Worm (Caenorhabditis elegans) whole organism, young adult: ENCODE measurements around the gene T14G12.11.

Source experiments
- D2030.7 ChIP-seq: fragments of 200-800 bp; sonication (Bioruptor generic); IDR thresholded peaks from 2 replicates; pipeline ENCODE4 v1.3.6; 2022; ENCODE audit warnings: missing genetic modification reagents, missing genetic modification characterization, missing compliant biosample characterization
- F33H1.4 ChIP-seq: fragments of 200-800 bp; sonication (Bioruptor generic); IDR thresholded peaks from 2 replicates; pipeline ENCODE4 v1.3.6; 2022; ENCODE audit warnings: missing genetic modification reagents, missing genetic modification characterization, missing compliant biosample characterization
- F57A8.1 ChIP-seq: fragments of 200-800 bp; sonication (Bioruptor generic); optimal IDR thresholded peaks from 2 replicates; lab custom pipeline; 2018; ENCODE audit warnings: mild to moderate bottlenecking, missing genetic modification characterization, moderate library complexity, missing compliant biosample characterization
- K11D2.4 ChIP-seq: fragments of 200-800 bp; sonication (Bioruptor generic); IDR thresholded peaks from 2 replicates; pipeline ENCODE4 v1.3.6; 2022; ENCODE audit warnings: missing genetic modification reagents, missing genetic modification characterization, missing compliant biosample characterization
- Y67H2A.10 ChIP-seq: fragments of 200-800 bp; sonication (Bioruptor generic); conservative IDR thresholded peaks from 2 replicates; pipeline ENCODE4 v1.3.6; 2022; ENCODE audit warnings: missing genetic modification reagents, missing genetic modification characterization, missing compliant biosample characterization
- Y79H2A.3 ChIP-seq: fragments of 200-800 bp; sonication (Bioruptor generic); conservative IDR thresholded peaks from 2 replicates; pipeline ENCODE4 v1.3.6; 2022; ENCODE audit warnings: missing genetic modification reagents, missing genetic modification characterization, missing compliant biosample characterization
- aptf-2 ChIP-seq: fragments of 200-800 bp; sonication (Bioruptor generic); conservative IDR thresholded peaks from 2 replicates; pipeline ENCODE4 v1.3.6; 2022; ENCODE audit warnings: missing genetic modification reagents, missing genetic modification characterization, missing compliant biosample characterization
- aptf-3 ChIP-seq: fragments of 200-800 bp; sonication (Bioruptor generic); IDR thresholded peaks from 2 replicates; pipeline ENCODE4 v1.3.6; 2022; ENCODE audit warnings: missing genetic modification characterization, missing compliant biosample characterization
- atf-7 ChIP-seq: sonication (generic microtip); optimal IDR thresholded peaks from 2 replicates; lab custom pipeline; 2017; ENCODE audit warnings: mild to moderate bottlenecking, missing genetic modification characterization, missing compliant biosample characterization
- bed-1 ChIP-seq: fragments of 200-800 bp; sonication (Bioruptor generic); IDR thresholded peaks from 2 replicates; pipeline ENCODE4 v1.3.6; 2022; ENCODE audit warnings: missing genetic modification reagents, missing genetic modification characterization, missing compliant biosample characterization
- bed-2 ChIP-seq: fragments of 200-800 bp; sonication (Bioruptor generic); IDR thresholded peaks from 2 replicates; pipeline ENCODE4 v1.3.6; 2022; ENCODE audit warnings: missing genetic modification reagents, missing genetic modification characterization, missing compliant biosample characterization
- ccch-3 ChIP-seq: fragments of 200-800 bp; sonication (Bioruptor generic); optimal IDR thresholded peaks from 2 replicates; lab custom pipeline; 2018; ENCODE audit warnings: mild to moderate bottlenecking, missing genetic modification characterization, missing compliant biosample characterization
- die-1 ChIP-seq: sonication (generic microtip); optimal IDR thresholded peaks from 2 replicates; lab custom pipeline; 2016; ENCODE audit warnings: missing genotype, mild to moderate bottlenecking, missing genetic modification characterization, missing compliant biosample characterization
- egl-18 ChIP-seq: fragments of 200-800 bp; sonication (Bioruptor generic); IDR thresholded peaks from 2 replicates; pipeline ENCODE4 v1.3.6; 2022; ENCODE audit warnings: missing genetic modification reagents, missing genetic modification characterization, missing compliant biosample characterization
- egl-44 ChIP-seq: fragments of 200-800 bp; sonication (Bioruptor generic); IDR thresholded peaks from 2 replicates; pipeline ENCODE4 v1.3.6; 2022; ENCODE audit warnings: missing genetic modification reagents, missing genetic modification characterization, missing compliant biosample characterization
- ekl-4 ChIP-seq: fragments of 200-800 bp; sonication (Bioruptor generic); IDR thresholded peaks from 2 replicates; pipeline ENCODE4 v1.3.6; 2022; ENCODE audit warnings: missing genetic modification reagents, missing genetic modification characterization, missing compliant biosample characterization
- gei-17 ChIP-seq: fragments of 200-800 bp; sonication (Bioruptor generic); optimal IDR thresholded peaks from 2 replicates; lab custom pipeline; 2018; ENCODE audit warnings: mild to moderate bottlenecking, missing genetic modification characterization, missing compliant biosample characterization
- hlh-26 ChIP-seq: fragments of 200-800 bp; sonication (Bioruptor generic); conservative IDR thresholded peaks from 2 replicates; pipeline ENCODE4 v1.3.6; 2022; ENCODE audit warnings: missing genetic modification reagents, missing genetic modification characterization, missing compliant biosample characterization
- hmg-1.2 ChIP-seq: fragments of 200-800 bp; sonication (Bioruptor generic); IDR thresholded peaks from 2 replicates; pipeline ENCODE4 v1.3.6; 2022; ENCODE audit warnings: missing genetic modification reagents, missing genetic modification characterization, missing compliant biosample characterization
- hrde-1 ChIP-seq: sonication (generic microtip); optimal IDR thresholded peaks from 2 replicates; lab custom pipeline; 2016; ENCODE audit warnings: missing genetic modification characterization, mild to moderate bottlenecking, missing compliant biosample characterization, moderate library complexity, missing genotype, missing genetic modification reagents, borderline replicate concordance
- let-526 ChIP-seq: fragments of 200-800 bp; sonication (Bioruptor generic); IDR thresholded peaks from 2 replicates; pipeline ENCODE4 v1.3.6; 2022; ENCODE audit warnings: missing genetic modification reagents, missing genetic modification characterization, missing compliant biosample characterization
- lin-26 ChIP-seq: fragments of 200-800 bp; sonication (Bioruptor generic); IDR thresholded peaks from 2 replicates; pipeline ENCODE4 v1.3.6; 2022; ENCODE audit warnings: missing genetic modification reagents, missing genetic modification characterization, missing compliant biosample characterization
- lin-40 ChIP-seq: sonication (generic microtip); optimal IDR thresholded peaks from 2 replicates; lab custom pipeline; 2016; ENCODE audit warnings: missing genetic modification characterization, mild to moderate bottlenecking, missing compliant biosample characterization, missing genotype, missing genetic modification reagents
- madf-3 ChIP-seq: fragments of 200-800 bp; sonication (Bioruptor generic); IDR thresholded peaks from 2 replicates; pipeline ENCODE4 v1.3.6; 2022; ENCODE audit warnings: missing genetic modification reagents, missing genetic modification characterization, missing compliant biosample characterization
- madf-6 ChIP-seq: fragments of 200-800 bp; sonication (Bioruptor generic); IDR thresholded peaks from 2 replicates; pipeline ENCODE4 v1.3.6; 2022; ENCODE audit warnings: missing genetic modification reagents, missing genetic modification characterization, missing compliant biosample characterization
- mel-28 ChIP-seq: sonication (generic microtip); optimal IDR thresholded peaks from 2 replicates; lab custom pipeline; 2016; ENCODE audit warnings: borderline replicate concordance, mild to moderate bottlenecking, missing genetic modification characterization, missing compliant biosample characterization
- nfya-2 ChIP-seq: fragments of 200-800 bp; sonication (Bioruptor generic); IDR thresholded peaks from 2 replicates; pipeline ENCODE4 v1.3.6; 2022; ENCODE audit warnings: missing genetic modification reagents, missing genetic modification characterization, missing compliant biosample characterization
- nfyb-1 ChIP-seq: fragments of 200-800 bp; sonication (Bioruptor generic); IDR thresholded peaks from 2 replicates; pipeline ENCODE4 v1.3.6; 2022; ENCODE audit warnings: missing genetic modification reagents, missing genetic modification characterization, missing compliant biosample characterization
- nhr-179 ChIP-seq: sonication (generic microtip); optimal IDR thresholded peaks from 2 replicates; lab custom pipeline; 2016; ENCODE audit warnings: mild to moderate bottlenecking, missing genetic modification characterization, missing compliant biosample characterization
- pbrm-1 ChIP-seq: fragments of 200-800 bp; sonication (Bioruptor generic); IDR thresholded peaks from 2 replicates; pipeline ENCODE4 v1.3.6; 2022; ENCODE audit warnings: missing genetic modification reagents, missing genetic modification characterization, missing compliant biosample characterization
- rcor-1 ChIP-seq: fragments of 200-800 bp; sonication (Bioruptor generic); IDR thresholded peaks from 2 replicates; pipeline ENCODE4 v1.3.6; 2022; ENCODE audit warnings: missing genetic modification reagents, missing genetic modification characterization, missing compliant biosample characterization
- repo-1 ChIP-seq: sonication (generic microtip); optimal IDR thresholded peaks from 2 replicates; lab custom pipeline; 2017; ENCODE audit warnings: mild to moderate bottlenecking, missing genetic modification characterization, missing compliant biosample characterization
- sdz-38 ChIP-seq: sonication (generic microtip); optimal IDR thresholded peaks from 2 replicates; lab custom pipeline; 2016; ENCODE audit warnings: missing genotype, missing genetic modification characterization, missing compliant biosample characterization
- sea-2 ChIP-seq: fragments of 200-800 bp; sonication (Bioruptor generic); IDR thresholded peaks from 2 replicates; pipeline ENCODE4 v1.3.6; 2022; ENCODE audit warnings: missing genetic modification characterization, missing compliant biosample characterization
- snpc-1.1 ChIP-seq: sonication (generic microtip); optimal IDR thresholded peaks from 2 replicates; lab custom pipeline; 2017; ENCODE audit warnings: missing genetic modification characterization, mild to moderate bottlenecking, missing compliant biosample characterization, antibody characterized with exemption, moderate library complexity, missing genotype, missing genetic modification reagents; ENCODE audit not compliant: insufficient read depth
- snpc-1.3 ChIP-seq: sonication (generic microtip); optimal IDR thresholded peaks from 2 replicates; lab custom pipeline; 2017; ENCODE audit warnings: missing genetic modification characterization, mild to moderate bottlenecking, missing compliant biosample characterization, antibody characterized with exemption, moderate library complexity, missing genotype, missing genetic modification reagents; ENCODE audit not compliant: insufficient read depth
- snpc-4 ChIP-seq, 5 experiments: fragments of 150-350 bp in 1 of 5; sonication (generic microtip) in 4 of 5; optimal IDR thresholded peaks; 2 replicates each; lab custom pipeline; 2014 to 2018; ENCODE audit warnings: missing genetic modification characterization in 5 of 5, missing biosample characterization in 3 of 5, antibody characterized with exemption in 2 of 5, mild to moderate bottlenecking in 2 of 5, missing compliant biosample characterization in 2 of 5, missing genotype in 2 of 5, moderate library complexity in 2 of 5, missing genetic modification reagents in 1 of 5
- tlf-1 ChIP-seq: fragments of 200-800 bp; sonication (Bioruptor generic); optimal IDR thresholded peaks from 2 replicates; lab custom pipeline; 2018; ENCODE audit warnings: mild to moderate bottlenecking, missing genetic modification characterization, missing compliant biosample characterization
- zfh-2 ChIP-seq: fragments of 200-800 bp; sonication (Bioruptor generic); conservative IDR thresholded peaks from 2 replicates; pipeline ENCODE4 v1.3.6; 2022; ENCODE audit warnings: missing genetic modification reagents, missing genetic modification characterization, missing compliant biosample characterization
- ztf-25 ChIP-seq: fragments of 200-800 bp; sonication (Bioruptor generic); IDR thresholded peaks from 2 replicates; pipeline ENCODE4 v1.3.6; 2022; ENCODE audit warnings: missing genetic modification reagents, missing genetic modification characterization, missing compliant biosample characterization
- ztf-26 ChIP-seq: sonication (generic microtip); optimal IDR thresholded peaks from 2 replicates; lab custom pipeline; 2017; ENCODE audit warnings: missing genetic modification characterization, missing compliant biosample characterization
- ztf-3 ChIP-seq: fragments of 200-800 bp; sonication (Bioruptor generic); optimal IDR thresholded peaks from 2 replicates; lab custom pipeline; 2018; ENCODE audit warnings: mild to moderate bottlenecking, missing genetic modification characterization, missing compliant biosample characterization

T14G12.11 gene

ce11 chrX:3764295-3764694 is 1.9 kb upstream of the T14G12.11 start, which contains the start of gene F47B7.3:
TSS of gene F47B7.3 (minus strand) at chrX:3764395.
- no peak for TF ChIP-seq die-1 (tag; lab: Kevin White, UChicago)
- TF ChIP-seq F57A8.1 (GFP tag; lab: Kevin White, UChicago) = no peak
- TF ChIP-seq hmg-1.2 (GFP tag; lab: Robert Waterston, UW) = no peak
- no peak for TF ChIP-seq madf-6 (GFP tag; lab: Robert Waterston, UW)
- TF ChIP-seq Y79H2A.3 (GFP tag; lab: Robert Waterston, UW) = no peak
- no peak for TF ChIP-seq snpc-4 (GFP tag; optimal IDR thresholded peaks at IDR 0.05; lab: Kevin White, UChicago)
- TF ChIP-seq snpc-4 (tag; optimal IDR thresholded peaks at IDR 0.05; lab: Kevin White, UChicago) = no peak
- no peak for TF ChIP-seq ztf-26
- no peak for TF ChIP-seq gei-17 (GFP tag; lab: Kevin White, UChicago)
- no peak for TF ChIP-seq lin-26 (GFP tag; lab: Robert Waterston, UW)
- TF ChIP-seq snpc-1.3 (tag; lab: Kevin White, UChicago) = no peak
- TF ChIP-seq rcor-1 = no peak
- no peak for TF ChIP-seq let-526
- TF ChIP-seq Y67H2A.10 = no peak
- no peak for TF ChIP-seq bed-1 (GFP tag; lab: Robert Waterston, UW)
- TF ChIP-seq tlf-1 = no peak
- no peak for TF ChIP-seq mel-28 (tag; lab: Kevin White, UChicago)
- no peak for TF ChIP-seq K11D2.4
- no peak for TF ChIP-seq ztf-25 (GFP tag; lab: Robert Waterston, UW)
- TF ChIP-seq sdz-38 (tag; lab: Kevin White, UChicago) = no peak
- TF ChIP-seq nfyb-1 = no peak

ce11 chrX:3759820-3760219 is 2.5 kb downstream of the T14G12.11 start:
- TF ChIP-seq ekl-4 = 0 out of 2 replicates have a peak, but pooled peaks have one; percentile 18
- TF ChIP-seq madf-3 = 0 out of 2 replicates have a peak, but pooled peaks have one; percentile 44
- no peak for TF ChIP-seq atf-7 (tag; lab: Kevin White, UChicago)
- no peak for TF ChIP-seq ztf-3 (GFP tag; lab: Kevin White, UChicago)
- 0 out of 2 replicates have a peak, but pooled peaks have one; percentile 42 for TF ChIP-seq sea-2 (GFP tag; lab: Robert Waterston, UW)
- TF ChIP-seq egl-44 (GFP tag; lab: Robert Waterston, UW) = peak; percentile 64; the same call in 1 of the 2 replicates
- no peak for TF ChIP-seq pbrm-1 (GFP tag; lab: Robert Waterston, UW)
- peak; percentile 37; the same call in 1 of the 2 replicates for TF ChIP-seq zfh-2 (GFP tag; lab: Robert Waterston, UW)
- no peak for TF ChIP-seq ccch-3 (GFP tag; lab: Kevin White, UChicago)
- no peak for TF ChIP-seq D2030.7 (GFP tag; lab: Robert Waterston, UW)
- no peak for TF ChIP-seq repo-1

- TF ChIP-seq hmg-1.2 (GFP tag; lab: Robert Waterston, UW) (no peak), aptf-3 (GFP tag; lab: Robert Waterston, UW) (no peak), ztf-3 (GFP tag; lab: Kevin White, UChicago) (no peak), hrde-1 (tag; lab: Kevin White, UChicago) (no peak), aptf-2 (GFP tag; lab: Robert Waterston, UW) (no peak), F33H1.4 (GFP tag; lab: Robert Waterston, UW) (no peak), egl-18 (GFP tag; lab: Robert Waterston, UW) (no peak), snpc-1.1 (no peak), nfya-2 (GFP tag; lab: Robert Waterston, UW) (no peak), lin-40 (tag; lab: Kevin White, UChicago) (no peak), bed-1 (GFP tag; lab: Robert Waterston, UW) (no peak), hlh-26 (GFP tag; lab: Robert Waterston, UW) (no peak), bed-2 (GFP tag; lab: Robert Waterston, UW) (no peak), nhr-179 (tag; lab: Kevin White, UChicago) (no peak), let-526 (no peak)
- TF ChIP-seq, all 124 proteins: peak for 0
These were observed 3.0 kb downstream of the T14G12.11 start, which contains the start of gene T14G12.6 for ce11 chrX:3759345-3759744. TSS of gene T14G12.6 (minus strand) at chrX:3759445.
